Worm (Caenorhabditis elegans) whole organism, early embryonic: ENCODE measurements around the gene F32D1.8.

ENCODE experiments used
- B0310.2 ChIP-seq: sonication (generic microtip); optimal IDR thresholded peaks from 2 replicates; lab custom pipeline; 2016; ENCODE audit warnings: mild to moderate bottlenecking, missing genetic modification characterization, missing compliant biosample characterization
- F13C5.2 ChIP-seq: sonication (generic microtip); optimal IDR thresholded peaks from 2 replicates; lab custom pipeline; 2017; ENCODE audit warnings: mild to moderate bottlenecking, missing genetic modification characterization, inconsistent platforms, missing compliant biosample characterization
- aly-1 ChIP-seq: sonication (generic microtip); optimal IDR thresholded peaks from 2 replicates; lab custom pipeline; 2016; ENCODE audit warnings: missing genetic modification characterization, missing compliant biosample characterization
- ama-1 ChIP-seq: fragments of 150-350 bp; optimal IDR thresholded peaks from 2 replicates; lab custom pipeline; 2014
- ceh-13 ChIP-seq: fragments of 200-800 bp; sonication (Bioruptor generic); optimal IDR thresholded peaks from 2 replicates; lab custom pipeline; 2018; ENCODE audit warnings: mild to moderate bottlenecking, missing genetic modification characterization, missing compliant biosample characterization
- ceh-36 ChIP-seq: sonication (generic microtip); optimal IDR thresholded peaks from 2 replicates; lab custom pipeline; 2016; ENCODE audit warnings: missing genetic modification characterization, inconsistent platforms, missing compliant biosample characterization
- ets-7 ChIP-seq: sonication (generic microtip); optimal IDR thresholded peaks from 2 replicates; lab custom pipeline; 2016; ENCODE audit warnings: missing genotype, missing genetic modification characterization, missing compliant biosample characterization
- flt-1 ChIP-seq: fragments of 200-800 bp; sonication (Bioruptor generic); IDR thresholded peaks from 2 replicates; pipeline ENCODE4 v1.3.6; 2022; ENCODE audit warnings: missing genetic modification characterization, missing compliant biosample characterization
- hmbx-1 ChIP-seq: sonication (generic microtip); optimal IDR thresholded peaks from 2 replicates; lab custom pipeline; 2016; ENCODE audit warnings: mild to moderate bottlenecking, missing genetic modification characterization, missing compliant biosample characterization
- hmg-4 ChIP-seq: fragments of 200-800 bp; sonication (Bioruptor generic); optimal IDR thresholded peaks from 2 replicates; lab custom pipeline; 2018; ENCODE audit warnings: mild to moderate bottlenecking, missing genetic modification characterization, missing compliant biosample characterization
- hnd-1 ChIP-seq: sonication (generic microtip); optimal IDR thresholded peaks from 2 replicates; lab custom pipeline; 2016; ENCODE audit warnings: missing genetic modification characterization, missing compliant biosample characterization
- pes-1 ChIP-seq: fragments of 200-800 bp; sonication (Bioruptor generic); IDR thresholded peaks from 2 replicates; pipeline ENCODE4 v1.3.6; 2022; ENCODE audit warnings: missing genetic modification reagents, missing genetic modification characterization, missing compliant biosample characterization
- scrt-1 ChIP-seq: fragments of 200-800 bp; sonication (Bioruptor generic); IDR thresholded peaks from 2 replicates; pipeline ENCODE4 v1.3.6; 2022; ENCODE audit warnings: missing genetic modification characterization, missing compliant biosample characterization
- sea-1 ChIP-seq: fragments of 200-800 bp; sonication (Bioruptor generic); conservative IDR thresholded peaks from 2 replicates; pipeline ENCODE4 v1.3.6; 2022; ENCODE audit warnings: missing genetic modification characterization, missing compliant biosample characterization
- tbx-11 ChIP-seq: fragments of 200-800 bp; sonication (Bioruptor generic); IDR thresholded peaks from 2 replicates; pipeline ENCODE4 v1.3.6; 2022; ENCODE audit warnings: missing genetic modification characterization, missing compliant biosample characterization
- tbx-37 ChIP-seq: fragments of 200-800 bp; sonication (Bioruptor generic); conservative IDR thresholded peaks from 2 replicates; pipeline ENCODE4 v1.3.6; 2022; ENCODE audit warnings: missing genetic modification reagents, missing genetic modification characterization, missing compliant biosample characterization
- tra-4 ChIP-seq: sonication (generic microtip); optimal IDR thresholded peaks from 2 replicates; lab custom pipeline; 2017; ENCODE audit warnings: missing genetic modification characterization, missing compliant biosample characterization

The F32D1.8 gene

ce11 chrV:4375807-4376564 lies 1.5 kb downstream of the F32D1.8 start, which contains the start of gene F32D1.7:
Gene F32D1.7, minus strand, starts transcription at chrV:4376173.
- TF ChIP-seq pes-1 (GFP tag; lab: Robert Waterston, UW), result no peak
- no peak for TF ChIP-seq ets-7 (tag; lab: Kevin White, UChicago)
- TF ChIP-seq tra-4 (tag; lab: Kevin White, UChicago), result no peak
- TF ChIP-seq F13C5.2 (tag; lab: Kevin White, UChicago), result no peak
- no peak for TF ChIP-seq hmbx-1 (tag; lab: Kevin White, UChicago)

DNA sequence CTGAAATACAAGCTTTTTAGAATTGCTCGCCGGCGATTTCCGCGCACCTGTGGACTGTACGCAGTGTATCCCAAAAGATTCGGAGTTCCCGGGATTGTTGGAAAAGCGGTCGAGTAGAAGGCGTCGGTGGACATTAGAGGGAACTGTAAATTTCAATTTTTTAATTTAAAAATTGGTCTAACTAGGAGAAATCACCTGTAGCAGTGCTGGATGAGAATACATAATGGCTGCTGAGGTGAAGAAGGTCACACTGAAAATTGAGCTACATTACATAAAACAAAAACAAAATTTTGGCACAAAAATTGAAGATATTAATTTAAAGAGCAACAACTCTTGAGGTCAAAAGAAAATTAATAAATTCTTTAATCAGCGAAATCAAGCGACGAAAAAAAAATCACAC lies 2.9 kb downstream of the F32D1.8 start, which contains the start of gene neg-1:
TSS of gene neg-1 (minus strand) at position 250 of the 400 bp plus-strand sequence.
- no peak for TF ChIP-seq ceh-13
- TF ChIP-seq F13C5.2 (tag; lab: Kevin White, UChicago), result no peak
- TF ChIP-seq hnd-1 (tag; lab: Kevin White, UChicago), result no peak
- TF ChIP-seq pes-1 (GFP tag; lab: Robert Waterston, UW), result no peak
- TF ChIP-seq sea-1 (GFP tag; lab: Robert Waterston, UW), result no peak
- no peak for TF ChIP-seq scrt-1
- TF ChIP-seq hmg-4 (GFP tag; lab: Kevin White, UChicago), result no peak
- no peak for TF ChIP-seq ama-1 (lab: Kevin White, UChicago)
- TF ChIP-seq ceh-36, result no peak
- TF ChIP-seq ets-7 (tag; lab: Kevin White, UChicago), result no peak
- TF ChIP-seq flt-1 (GFP tag; lab: Robert Waterston, UW), result no peak
- no peak for TF ChIP-seq hmbx-1 (tag; lab: Kevin White, UChicago)
- TF ChIP-seq aly-1 (tag; lab: Kevin White, UChicago), result no peak
- TF ChIP-seq B0310.2 (tag; lab: Kevin White, UChicago), result no peak
- TF ChIP-seq tbx-37 (GFP tag; lab: Robert Waterston, UW), result no peak
- TF ChIP-seq tra-4 (tag; lab: Kevin White, UChicago), result no peak
- no peak for TF ChIP-seq tbx-11

DNA sequence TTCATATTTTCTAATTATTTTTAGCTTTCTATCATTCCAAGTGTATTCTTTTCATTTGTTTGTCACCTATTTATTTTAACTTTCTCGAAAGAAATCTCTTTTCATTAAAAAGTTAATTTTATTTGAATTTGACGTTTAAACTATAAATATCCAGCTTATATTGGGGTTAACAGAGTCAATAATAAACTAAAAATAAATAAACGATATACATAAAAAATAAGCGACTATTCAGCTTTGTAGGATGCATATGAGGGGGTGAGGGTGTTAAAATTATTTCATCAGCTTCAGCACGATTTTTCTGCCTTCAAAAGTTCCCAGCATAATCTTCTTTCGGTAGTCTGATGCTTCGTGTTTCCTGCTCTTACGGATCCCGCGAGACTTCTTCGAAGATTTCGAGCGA lies 3.9 kb downstream of the F32D1.8 start:
- TF ChIP-seq ceh-36 (no peak), hnd-1 (tag; lab: Kevin White, UChicago) (no peak), B0310.2 (tag; lab: Kevin White, UChicago) (no peak), ama-1 (lab: Kevin White, UChicago) (no peak), tbx-11 (no peak), aly-1 (tag; lab: Kevin White, UChicago) (no peak), sea-1 (GFP tag; lab: Robert Waterston, UW) (no peak), pes-1 (GFP tag; lab: Robert Waterston, UW) (no peak), tbx-37 (GFP tag; lab: Robert Waterston, UW) (no peak), flt-1 (GFP tag; lab: Robert Waterston, UW) (no peak), F13C5.2 (tag; lab: Kevin White, UChicago) (no peak), hmg-4 (GFP tag; lab: Kevin White, UChicago) (no peak), ets-7 (tag; lab: Kevin White, UChicago) (no peak), ceh-13 (no peak), tra-4 (tag; lab: Kevin White, UChicago) (no peak), scrt-1 (no peak), hmbx-1 (tag; lab: Kevin White, UChicago) (no peak)

DNA sequence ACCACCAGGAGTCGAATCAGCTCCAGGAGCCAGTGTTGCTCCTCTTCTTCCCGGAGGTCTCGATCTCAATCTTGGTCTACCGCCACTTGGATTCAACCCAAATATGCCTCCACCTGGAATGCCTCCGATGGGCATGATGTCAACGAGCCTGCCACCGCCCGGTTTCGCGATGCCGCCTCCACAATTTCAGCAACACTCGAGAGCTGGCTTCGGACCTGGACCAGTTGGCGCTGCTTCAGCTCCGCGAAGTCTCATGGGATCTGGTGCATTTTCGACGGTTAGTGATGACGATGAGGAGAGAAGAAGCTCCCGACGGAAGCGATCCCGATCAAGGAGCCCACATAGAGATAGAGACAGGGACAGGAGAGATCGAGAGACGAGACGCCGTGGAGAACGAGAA lies 4.5 kb downstream of the F32D1.8 start:
- TF ChIP-seq B0310.2 (tag; lab: Kevin White, UChicago) (no peak), sea-1 (GFP tag; lab: Robert Waterston, UW) (no peak), ceh-13 (no peak), tbx-37 (GFP tag; lab: Robert Waterston, UW) (no peak), ceh-36 (no peak), ama-1 (lab: Kevin White, UChicago) (no peak), ets-7 (tag; lab: Kevin White, UChicago) (no peak), pes-1 (GFP tag; lab: Robert Waterston, UW) (no peak), tbx-11 (no peak), hmg-4 (GFP tag; lab: Kevin White, UChicago) (no peak), hmbx-1 (tag; lab: Kevin White, UChicago) (no peak)

ce11 chrV:4371309-4371933 lies 6.1 kb downstream of the F32D1.8 start, which contains the start of the genes gmpr-1 and fipp-1:
Gene gmpr-1, minus strand, starts transcription at chrV:4371383.
Gene fipp-1, plus strand, starts transcription at chrV:4371807.
- TF ChIP-seq aly-1 (tag; lab: Kevin White, UChicago) (no peak), tbx-37 (GFP tag; lab: Robert Waterston, UW) (no peak), sea-1 (GFP tag; lab: Robert Waterston, UW) (no peak), hnd-1 (tag; lab: Kevin White, UChicago) (no peak), hmg-4 (GFP tag; lab: Kevin White, UChicago) (no peak), ceh-13 (no peak), tbx-11 (no peak), ceh-36 (no peak), F13C5.2 (tag; lab: Kevin White, UChicago) (no peak)

DNA sequence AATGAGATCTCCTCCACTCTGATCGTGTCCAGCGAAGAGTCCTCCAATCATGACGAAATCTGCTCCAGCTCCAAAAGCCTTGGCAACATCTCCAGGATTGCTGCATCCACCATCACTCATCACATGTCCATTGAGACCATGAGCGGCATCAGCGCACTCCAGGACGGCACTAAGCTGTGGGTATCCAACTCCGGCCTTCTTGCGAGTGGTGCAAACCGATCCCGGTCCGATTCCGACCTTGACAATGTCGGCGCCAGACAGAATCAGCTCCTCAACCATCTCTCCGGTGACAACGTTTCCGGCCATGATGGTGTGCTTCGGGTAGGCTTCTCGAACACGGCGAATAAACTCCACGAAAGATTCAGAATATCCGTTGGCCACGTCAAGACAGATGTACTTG lies 7.0 kb downstream of the F32D1.8 start:
- TF ChIP-seq hmbx-1 (tag; lab: Kevin White, UChicago) (no peak), aly-1 (tag; lab: Kevin White, UChicago) (no peak), ceh-36 (no peak), ceh-13 (no peak), hmg-4 (GFP tag; lab: Kevin White, UChicago) (no peak), ets-7 (tag; lab: Kevin White, UChicago) (no peak), tbx-11 (no peak), flt-1 (GFP tag; lab: Robert Waterston, UW) (no peak), sea-1 (GFP tag; lab: Robert Waterston, UW) (no peak), hnd-1 (tag; lab: Kevin White, UChicago) (no peak), ama-1 (lab: Kevin White, UChicago) (no peak), F13C5.2 (tag; lab: Kevin White, UChicago) (no peak), tbx-37 (GFP tag; lab: Robert Waterston, UW) (no peak), pes-1 (GFP tag; lab: Robert Waterston, UW) (no peak), scrt-1 (no peak), tra-4 (tag; lab: Kevin White, UChicago) (no peak), B0310.2 (tag; lab: Kevin White, UChicago) (no peak)
